Fruit fly (Drosophila melanogaster) whole organism, embryonic: Measurements from ENCODE around the gene CG8861.
A peak's percentile ranks its signal among the peaks of the same experiment; 100 is the strongest.

Experiments used
- Adf1 ChIP-seq: fragments of 200-800 bp; sonication (Bioruptor generic); IDR thresholded peaks from 2 replicates; pipeline ENCODE4 v1.3.6; 2022; ENCODE audit warnings: missing biosample characterization, missing genetic modification characterization
- B-H2 ChIP-seq: fragments of 200-800 bp; sonication (Bioruptor generic); optimal IDR thresholded peaks from 2 replicates; lab custom pipeline; 2018; ENCODE audit warnings: missing biosample characterization, mild to moderate bottlenecking, missing genetic modification characterization
- CG10209 ChIP-seq: fragments of 200-800 bp; sonication (Bioruptor generic); optimal IDR thresholded peaks from 3 replicates; lab custom pipeline; 2017; ENCODE audit warnings: missing biosample characterization, mild to moderate bottlenecking, missing genetic modification characterization, missing genetic modification reagents
- CG11560 ChIP-seq: fragments of 200-800 bp; sonication (Bioruptor generic); IDR thresholded peaks from 3 replicates; pipeline ENCODE4 v1.3.6; 2022; ENCODE audit warnings: missing biosample characterization, missing genetic modification characterization
- CG14014 ChIP-seq: fragments of 200-800 bp; sonication (Bioruptor generic); IDR thresholded peaks from 2 replicates; pipeline ENCODE4 v1.3.6; 2022; ENCODE audit warnings: missing biosample characterization, missing genetic modification characterization
- CG14860 ChIP-seq: fragments of 200-800 bp; sonication (Bioruptor generic); IDR thresholded peaks from 3 replicates; pipeline ENCODE4 v1.3.6; 2022; ENCODE audit warnings: missing biosample characterization, missing genetic modification characterization; ENCODE audit not compliant: partially characterized antibody
- CG14965 ChIP-seq: fragments of 200-800 bp; sonication (Bioruptor generic); optimal IDR thresholded peaks from 2 replicates; lab custom pipeline; 2016; ENCODE audit warnings: missing biosample characterization, missing genetic modification characterization, borderline replicate concordance
- CG15696 ChIP-seq: fragments of 200-800 bp; sonication (Bioruptor generic); optimal IDR thresholded peaks from 2 replicates; lab custom pipeline; 2019; ENCODE audit warnings: missing biosample characterization, mild to moderate bottlenecking, missing genetic modification characterization, moderate library complexity
- CG1792 ChIP-seq: fragments of 200-800 bp; sonication (Bioruptor generic); optimal IDR thresholded peaks from 2 replicates; lab custom pipeline; 2016; ENCODE audit warnings: missing biosample characterization, missing genetic modification characterization
- CG3065 ChIP-seq: fragments of 200-800 bp; sonication (Bioruptor generic); optimal IDR thresholded peaks from 2 replicates; lab custom pipeline; 2016; ENCODE audit warnings: missing biosample characterization, missing genetic modification characterization
- CG31224 ChIP-seq: fragments of 200-800 bp; sonication (Bioruptor generic); IDR thresholded peaks from 2 replicates; pipeline ENCODE4 v1.3.6; 2022; ENCODE audit warnings: missing biosample characterization, missing genetic modification characterization
- CG3163 ChIP-seq: fragments of 200-800 bp; sonication (Bioruptor generic); optimal IDR thresholded peaks from 3 replicates; lab custom pipeline; 2016; ENCODE audit warnings: missing biosample characterization, missing genetic modification characterization
- CG34376 ChIP-seq: fragments of 200-800 bp; sonication (Bioruptor generic); optimal IDR thresholded peaks from 2 replicates; lab custom pipeline; 2018; ENCODE audit warnings: missing biosample characterization, mild to moderate bottlenecking, missing genetic modification characterization
- CG3995 ChIP-seq: fragments of 200-800 bp; sonication (Bioruptor generic); optimal IDR thresholded peaks from 3 replicates; lab custom pipeline; 2016; ENCODE audit warnings: missing biosample characterization, missing genetic modification characterization
- CG4282 ChIP-seq: fragments of 200-800 bp; sonication (Bioruptor generic); optimal IDR thresholded peaks from 2 replicates; lab custom pipeline; 2016; ENCODE audit warnings: missing biosample characterization, missing genetic modification characterization
- CG4617 ChIP-seq: fragments of 200-800 bp; sonication (Bioruptor generic); optimal IDR thresholded peaks from 3 replicates; lab custom pipeline; 2016; ENCODE audit warnings: missing biosample characterization, missing genetic modification characterization, borderline replicate concordance
- CG6175 ChIP-seq: fragments of 200-800 bp; sonication (Bioruptor generic); IDR thresholded peaks from 3 replicates; pipeline ENCODE4 v1.3.6; 2022; ENCODE audit warnings: missing biosample characterization, missing genetic modification characterization
- CG6654 ChIP-seq: fragments of 200-800 bp; sonication (Bioruptor generic); optimal IDR thresholded peaks from 2 replicates; lab custom pipeline; 2017; ENCODE audit warnings: missing biosample characterization, mild to moderate bottlenecking, missing genetic modification characterization
- CG6765 ChIP-seq: fragments of 200-800 bp; sonication (Bioruptor generic); optimal IDR thresholded peaks from 3 replicates; lab custom pipeline; 2017; ENCODE audit warnings: missing biosample characterization, mild to moderate bottlenecking, missing genetic modification characterization
- CG7357 ChIP-seq: fragments of 200-800 bp; sonication (Bioruptor generic); IDR thresholded peaks from 3 replicates; pipeline ENCODE4 v1.3.6; 2022; ENCODE audit warnings: missing biosample characterization, missing genetic modification characterization
- CG7372 ChIP-seq: fragments of 200-800 bp; sonication (Bioruptor generic); IDR thresholded peaks from 2 replicates; pipeline ENCODE4 v1.3.6; 2022; ENCODE audit warnings: missing biosample characterization, missing genetic modification characterization
- CG8089 ChIP-seq: fragments of 200-800 bp; sonication (Bioruptor generic); optimal IDR thresholded peaks from 3 replicates; lab custom pipeline; 2016; ENCODE audit warnings: missing biosample characterization, missing genetic modification characterization
- CG8290 ChIP-seq, 3 experiments: fragments of 200-800 bp; sonication (Bioruptor generic); optimal IDR thresholded peaks; 2 replicates each; lab custom pipeline; 2016 to 2019; ENCODE audit warnings: missing biosample characterization in 3 of 3, missing genetic modification characterization in 3 of 3, mild to moderate bottlenecking in 2 of 3, moderate library complexity in 1 of 3
- CG8924 ChIP-seq: fragments of 200-800 bp; optimal IDR thresholded peaks from 3 replicates; lab custom pipeline; 2019; ENCODE audit warnings: missing biosample characterization, mild to moderate bottlenecking, missing genetic modification characterization, moderate library complexity
- CG9876 ChIP-seq: fragments of 200-800 bp; sonication (Bioruptor generic); optimal IDR thresholded peaks from 2 replicates; lab custom pipeline; 2016; ENCODE audit warnings: missing biosample characterization, missing genetic modification characterization
- CrebB ChIP-seq: fragments of 200-800 bp; sonication (Bioruptor generic); optimal IDR thresholded peaks from 3 replicates; lab custom pipeline; 2018; ENCODE audit warnings: missing biosample characterization, mild to moderate bottlenecking, missing genetic modification characterization
- Dref ChIP-seq: fragments of 200-800 bp; sonication (Bioruptor generic); IDR thresholded peaks from 2 replicates; pipeline ENCODE4 v1.3.6; 2022; ENCODE audit warnings: missing biosample characterization, missing genetic modification characterization
- HLHmδ ChIP-seq: fragments of 200-800 bp; sonication (Bioruptor generic); optimal IDR thresholded peaks from 2 replicates; lab custom pipeline; 2018; ENCODE audit warnings: missing biosample characterization, mild to moderate bottlenecking, missing genetic modification characterization, moderate library complexity
- HmgZ ChIP-seq: fragments of 200-800 bp; sonication (Bioruptor generic); optimal IDR thresholded peaks from 2 replicates; lab custom pipeline; 2018; ENCODE audit warnings: missing biosample characterization, mild to moderate bottlenecking, missing genetic modification characterization
- Hr78 ChIP-seq, 2 experiments: fragments of 200-800 bp in 1 of 2; fragments of >200 bp in 1 of 2; sonication (Bioruptor generic) in 1 of 2; optimal IDR thresholded peaks; 2 replicates each; lab custom pipeline; 2017 to 2019; ENCODE audit warnings: missing biosample characterization in 2 of 2, missing genetic modification characterization in 2 of 2, mild to moderate bottlenecking in 1 of 2, moderate library complexity in 1 of 2
- Lpt ChIP-seq: fragments of >200 bp; optimal IDR thresholded peaks from 2 replicates; lab custom pipeline; 2018; ENCODE audit warnings: missing biosample characterization, missing genetic modification characterization
- aop ChIP-seq: fragments of 200-800 bp; sonication (Bioruptor generic); IDR thresholded peaks from 2 replicates; pipeline ENCODE4 v1.3.6; 2022; ENCODE audit warnings: missing biosample characterization, missing genetic modification characterization
- br ChIP-seq: fragments of >200 bp; optimal IDR thresholded peaks from 2 replicates; lab custom pipeline; 2017
- bsh ChIP-seq, 2 experiments: fragments of 200-800 bp; sonication (Bioruptor generic); optimal IDR thresholded peaks; 2 replicates each; lab custom pipeline; 2017 to 2018; ENCODE audit warnings: mild to moderate bottlenecking in 2 of 2, missing biosample characterization in 2 of 2, missing genetic modification characterization in 2 of 2, moderate library complexity in 1 of 2
- cg ChIP-seq: fragments of 200-800 bp; sonication (Bioruptor generic); optimal IDR thresholded peaks from 3 replicates; lab custom pipeline; 2019; ENCODE audit warnings: missing biosample characterization, mild to moderate bottlenecking, missing genetic modification characterization, moderate library complexity
- chif ChIP-seq, 2 experiments: fragments of 200-800 bp; sonication (Bioruptor generic); optimal IDR thresholded peaks; 3 replicates each; lab custom pipeline; 2016; ENCODE audit warnings: missing biosample characterization in 2 of 2, missing genetic modification characterization in 2 of 2
- dysf ChIP-seq: fragments of 200-800 bp; sonication (Bioruptor generic); IDR thresholded peaks from 3 replicates; pipeline ENCODE4 v1.3.6; 2022; ENCODE audit warnings: missing biosample characterization, missing genetic modification characterization
- emc ChIP-seq: fragments of 200-800 bp; sonication (Bioruptor generic); optimal IDR thresholded peaks from 2 replicates; lab custom pipeline; 2016; ENCODE audit warnings: missing biosample characterization, missing genetic modification characterization
- eve ChIP-seq, 2 experiments: fragments of >200 bp; optimal IDR thresholded peaks; 2 replicates each; lab custom pipeline; 2017; ENCODE audit warnings: missing biosample characterization in 2 of 2, missing genetic modification characterization in 2 of 2
- gce ChIP-seq: fragments of 200-800 bp; sonication (Bioruptor generic); IDR thresholded peaks from 3 replicates; pipeline ENCODE4 v1.3.6; 2022; ENCODE audit warnings: missing biosample characterization, missing genetic modification characterization
- gfzf ChIP-seq: fragments of 200-800 bp; sonication (Bioruptor generic); optimal IDR thresholded peaks from 2 replicates; lab custom pipeline; 2016; ENCODE audit warnings: missing biosample characterization, mild to moderate bottlenecking, missing genetic modification characterization, moderate library complexity
- her ChIP-seq: fragments of 200-800 bp; sonication (Bioruptor generic); optimal IDR thresholded peaks from 2 replicates; lab custom pipeline; 2016; ENCODE audit warnings: missing biosample characterization, missing genetic modification characterization
- mam ChIP-seq: fragments of 200-800 bp; sonication (Bioruptor generic); optimal IDR thresholded peaks from 3 replicates; lab custom pipeline; 2016; ENCODE audit warnings: missing biosample characterization, missing genetic modification characterization
- nerfin-1 ChIP-seq: fragments of 200-800 bp; sonication (Bioruptor generic); optimal IDR thresholded peaks from 3 replicates; lab custom pipeline; 2019; ENCODE audit warnings: missing biosample characterization, mild to moderate bottlenecking, missing genetic modification characterization, moderate library complexity
- nmo ChIP-seq: fragments of 200-800 bp; sonication (Bioruptor generic); optimal IDR thresholded peaks from 2 replicates; lab custom pipeline; 2018; ENCODE audit warnings: missing biosample characterization, mild to moderate bottlenecking, missing genetic modification characterization, moderate library complexity
- ro ChIP-seq: fragments of 200-800 bp; sonication (Bioruptor generic); IDR thresholded peaks from 2 replicates; pipeline ENCODE4 v1.3.6; 2022; ENCODE audit warnings: missing biosample characterization, missing genetic modification characterization
- sisA ChIP-seq: fragments of 200-800 bp; sonication (Bioruptor generic); IDR thresholded peaks from 2 replicates; pipeline ENCODE4 v1.3.6; 2022; ENCODE audit warnings: missing biosample characterization, missing genetic modification characterization
- toy ChIP-seq: fragments of 200-800 bp; sonication (Bioruptor generic); IDR thresholded peaks from 2 replicates; pipeline ENCODE4 v1.3.6; 2022; ENCODE audit warnings: missing biosample characterization, missing genetic modification characterization
- wor ChIP-seq: fragments of 200-800 bp; sonication (Bioruptor generic); IDR thresholded peaks from 2 replicates; pipeline ENCODE4 v1.3.6; 2022; ENCODE audit warnings: missing biosample characterization, missing genetic modification characterization

Gene CG8861

dm6 chr3R:9340425-9341188 lies 12.3 kb upstream of the CG8861 start:
- peak; percentile 56 for TF ChIP-seq CG3995 (GFP tag; lab: Kevin White, UChicago)
- TF ChIP-seq emc (GFP tag; lab: Kevin White, UChicago), result peak; percentile 23
- TF ChIP-seq CG14860 (GFP tag; lab: Robert Waterston, UW), result no peak
- peak; percentile 85 for TF ChIP-seq CG15696
- TF ChIP-seq CG4282 (GFP tag; lab: Kevin White, UChicago), result no peak
- TF ChIP-seq gce (GFP tag; lab: Robert Waterston, UW), result no peak
- peak; percentile 62; the same call in 1 of the 3 replicates for TF ChIP-seq CG6175 (GFP tag; lab: Robert Waterston, UW)
- TF ChIP-seq CG11560 (tag; lab: Robert Waterston, UW), result no peak
- TF ChIP-seq Lpt (GFP tag; lab: Kevin White, UChicago), result no peak
- TF ChIP-seq eve (GFP tag; optimal IDR thresholded peaks at IDR 0.05; lab: Kevin White, UChicago), result peak in 1 of 2 experiments; percentile 93
- TF ChIP-seq sisA (GFP tag; lab: Robert Waterston, UW), result peak; percentile 77
- no peak for TF ChIP-seq cg (GFP tag; lab: Kevin White, UChicago)
- peak; percentile 31 for TF ChIP-seq CG4617 (GFP tag; lab: Kevin White, UChicago)
- TF ChIP-seq nerfin-1 (tag; lab: Kevin White, UChicago), result peak; percentile 83
- TF ChIP-seq B-H2 (GFP tag; lab: Kevin White, UChicago), result peak; percentile 82
- TF ChIP-seq chif (GFP tag; optimal IDR thresholded peaks at IDR 0.05; lab: Kevin White, UChicago), result peak; percentile 22 to 65
- TF ChIP-seq br (lab: Kevin White, UChicago), result no peak
- TF ChIP-seq CG10209 (GFP tag; lab: Kevin White, UChicago), result peak; percentile 93
- TF ChIP-seq CG31224 (GFP tag; lab: Robert Waterston, UW), result peak; percentile 76
- peak; percentile 65 for TF ChIP-seq wor (GFP tag; lab: Robert Waterston, UW)
- peak; percentile 30 for TF ChIP-seq CG3163 (GFP tag; lab: Kevin White, UChicago)
- TF ChIP-seq her (GFP tag; lab: Kevin White, UChicago), result peak; percentile 74
- TF ChIP-seq CG14965 (GFP tag; lab: Kevin White, UChicago), result no peak
- peak; percentile 84 for TF ChIP-seq CG14014 (GFP tag; lab: Robert Waterston, UW)
- 0 out of 2 replicates have a peak, but pooled peaks have one; percentile 65 for TF ChIP-seq toy (GFP tag; lab: Robert Waterston, UW)
- TF ChIP-seq Dref (GFP tag; lab: Robert Waterston, UW), result no peak
- peak in 1 of 2 experiments; percentile 69 for TF ChIP-seq Hr78 (GFP tag; optimal IDR thresholded peaks at IDR 0.05; lab: Kevin White, UChicago)
- TF ChIP-seq CG7357 (GFP tag; lab: Robert Waterston, UW), result peak; percentile 70
- peak; percentile 59 for TF ChIP-seq CG1792 (GFP tag; lab: Kevin White, UChicago)
- TF ChIP-seq CG9876, result peak; percentile 46
- peak; percentile 52 for TF ChIP-seq CG8089 (GFP tag; lab: Kevin White, UChicago)
- TF ChIP-seq dysf (GFP tag; lab: Robert Waterston, UW), result peak; percentile 92
- TF ChIP-seq CG3065, result peak; percentile 71
- peak; percentile 96 for TF ChIP-seq nmo
- TF ChIP-seq bsh (GFP tag; optimal IDR thresholded peaks at IDR 0.05; lab: Kevin White, UChicago), result peak; percentile 75 to 86
- peak; percentile 66 for TF ChIP-seq CG7372 (GFP tag; lab: Robert Waterston, UW)
- no peak for TF ChIP-seq HLHmδ (GFP tag; lab: Kevin White, UChicago)
- no peak for TF ChIP-seq aop (GFP tag; lab: Robert Waterston, UW)
- no peak for TF ChIP-seq CG34376
- TF ChIP-seq CG8290 (GFP tag; optimal IDR thresholded peaks at IDR 0.05; lab: Kevin White, UChicago), result peak; percentile 87
- peak; percentile 64 to 92 for TF ChIP-seq CG8290 (tag; optimal IDR thresholded peaks at IDR 0.05; lab: Kevin White, UChicago)
- TF ChIP-seq HmgZ (tag; lab: Kevin White, UChicago), result peak; percentile 91
- peak; percentile 47 for TF ChIP-seq Adf1 (GFP tag; lab: Robert Waterston, UW)
- TF ChIP-seq CG8924, result peak; percentile 95
- TF ChIP-seq mam (GFP tag; lab: Kevin White, UChicago), result peak; percentile 86
- TF ChIP-seq ro (GFP tag; lab: Robert Waterston, UW), result peak; percentile 62
- TF ChIP-seq CG6654 (GFP tag; lab: Kevin White, UChicago), result peak; percentile 72
- peak; percentile 83 for TF ChIP-seq CG6765 (GFP tag; lab: Kevin White, UChicago)
- no peak for TF ChIP-seq gfzf (GFP tag; lab: Kevin White, UChicago)
- TF ChIP-seq CrebB (tag; lab: Kevin White, UChicago), result peak; percentile 82
